Worm (Caenorhabditis elegans) whole organism, L2 larva: ENCODE data around the gene skr-9.

Experiments used
- F13H6.1 ChIP-seq: sonication (generic microtip); optimal IDR thresholded peaks from 2 replicates; lab custom pipeline; 2016; ENCODE audit warnings: missing genetic modification characterization, missing compliant biosample characterization
- elt-3 ChIP-seq: sonication (generic microtip); optimal IDR thresholded peaks from 2 replicates; lab custom pipeline; 2017; ENCODE audit warnings: missing biosample characterization, missing genetic modification characterization
- fos-1 ChIP-seq: fragments of 150-350 bp; optimal IDR thresholded peaks from 2 replicates; lab custom pipeline; 2014; ENCODE audit warnings: missing biosample characterization, missing genetic modification characterization
- lin-13 ChIP-seq: fragments of 150-350 bp; optimal IDR thresholded peaks from 2 replicates; lab custom pipeline; 2014; ENCODE audit warnings: missing biosample characterization, missing genetic modification reagents, missing genetic modification characterization
- nhr-11 ChIP-seq: fragments of 150-350 bp; optimal IDR thresholded peaks from 2 replicates; lab custom pipeline; 2014; ENCODE audit warnings: missing biosample characterization, missing genetic modification characterization
- nhr-23 ChIP-seq: fragments of 150-350 bp; optimal IDR thresholded peaks from 2 replicates; lab custom pipeline; 2014; ENCODE audit warnings: missing biosample characterization, missing genetic modification reagents, missing genetic modification characterization
- snpc-4 ChIP-seq: fragments of 150-350 bp; optimal IDR thresholded peaks from 2 replicates; lab custom pipeline; 2014; ENCODE audit warnings: missing biosample characterization, missing genetic modification characterization
- unc-55 ChIP-seq: fragments of 150-350 bp; sonication (generic microtip); optimal IDR thresholded peaks from 3 replicates; lab custom pipeline; 2014; ENCODE audit warnings: missing biosample characterization, missing genetic modification reagents, missing genetic modification characterization
- unc-62 ChIP-seq: fragments of 150-350 bp; optimal IDR thresholded peaks from 2 replicates; lab custom pipeline; 2014; ENCODE audit warnings: missing biosample characterization, missing genetic modification reagents, missing genetic modification characterization

- no peak for TF ChIP-seq F13H6.1
- TF ChIP-seq nhr-23 (tag; lab: Kevin White, UChicago) = no peak
- TF ChIP-seq unc-55 (GFP tag; lab: Kevin White, UChicago) = no peak
- TF ChIP-seq fos-1 (tag; lab: Kevin White, UChicago) = no peak
- TF ChIP-seq unc-62 (GFP tag; lab: Kevin White, UChicago) = no peak
- no peak for TF ChIP-seq elt-3 (tag; lab: Kevin White, UChicago)
- no peak for TF ChIP-seq nhr-11
- no peak for TF ChIP-seq snpc-4
- no peak for TF ChIP-seq lin-13
Measured at ce11 chrIV:17126512-17126911, 36.9 kb upstream of the skr-9 start.
